Fruit fly (Drosophila melanogaster) Kc167 (cell line): ENCODE results near the gene Ogdh.
"Not testable (repeated sequence)": the region's sequence is repeated elsewhere in the genome, so short reads cannot be mapped to it uniquely, and the experiment has no call there.

ENCODE experiments used
- Myc ChIP-seq: fragments of >200 bp; optimal IDR thresholded peaks from 2 replicates; lab custom pipeline; 2017; ENCODE audit warnings: missing external identifiers
- Sin3A ChIP-seq: fragments of >200 bp; optimal IDR thresholded peaks from 2 replicates; lab custom pipeline; 2018; ENCODE audit warnings: missing external identifiers
- h ChIP-seq: fragments of >200 bp; optimal IDR thresholded peaks from 3 replicates; lab custom pipeline; 2018; ENCODE audit warnings: missing external identifiers
- insv ChIP-seq: fragments of >200 bp; optimal IDR thresholded peaks from 3 replicates; lab custom pipeline; 2018; ENCODE audit warnings: missing external identifiers
- psq ChIP-seq: fragments of >200 bp; optimal IDR thresholded peaks from 2 replicates; lab custom pipeline; 2017; ENCODE audit warnings: missing external identifiers
- ttk ChIP-seq: sonication (Bioruptor generic); optimal IDR thresholded peaks from 2 replicates; lab custom pipeline; 2017; ENCODE audit warnings: missing external identifiers

The Ogdh gene

DNA sequence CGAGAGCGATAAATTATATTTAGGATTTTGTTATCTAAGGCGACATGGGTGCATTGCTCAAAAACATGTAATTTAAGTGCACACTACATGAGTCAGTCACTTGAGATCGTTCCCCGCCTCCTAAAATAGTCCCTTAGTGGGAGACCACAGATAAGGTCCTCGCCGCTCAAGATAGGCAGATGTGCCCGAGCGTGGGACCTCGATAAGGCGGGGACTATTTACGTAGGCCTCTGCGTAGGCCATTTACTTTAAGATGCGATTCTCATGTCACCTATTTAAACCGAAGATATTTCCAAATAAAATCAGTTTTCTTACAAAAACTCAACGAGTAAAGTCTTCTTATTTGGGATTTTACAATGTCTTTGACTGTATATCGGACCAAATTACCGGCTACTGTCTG is at the start of gene Ogdh:
Ogdh (plus strand) TSS at position 301 of the 400 bp plus-strand sequence.
- not testable (repeated sequence) for TF ChIP-seq ttk (lab: Kevin White, UChicago); psq (lab: Kevin White, UChicago); h

DNA sequence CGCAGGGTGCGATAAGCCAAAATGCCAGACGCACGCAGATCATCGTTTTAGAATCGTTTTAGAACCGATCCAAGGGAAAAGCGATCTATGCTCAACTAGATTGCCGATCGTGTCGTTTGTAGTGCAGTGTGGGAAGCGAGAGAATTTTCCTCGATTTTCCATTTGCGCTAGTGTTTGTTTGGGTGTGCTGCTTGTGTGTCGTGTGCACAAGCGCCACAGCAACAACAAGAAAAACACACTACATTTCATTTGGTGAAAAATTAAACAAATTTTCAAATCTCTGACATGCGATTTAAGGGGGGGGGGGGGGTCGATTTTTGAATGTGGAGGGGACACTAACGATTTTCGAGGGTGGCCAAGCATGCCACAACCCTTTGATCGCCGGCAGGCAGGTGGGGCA is 44.2 kb upstream of the Ogdh start:
- TF ChIP-seq psq (lab: Kevin White, UChicago) (no peak), Myc (no peak), Sin3A (no peak), ttk (lab: Kevin White, UChicago) (no peak), insv (lab: Kevin White, UChicago) (no peak), h (no peak)

DNA sequence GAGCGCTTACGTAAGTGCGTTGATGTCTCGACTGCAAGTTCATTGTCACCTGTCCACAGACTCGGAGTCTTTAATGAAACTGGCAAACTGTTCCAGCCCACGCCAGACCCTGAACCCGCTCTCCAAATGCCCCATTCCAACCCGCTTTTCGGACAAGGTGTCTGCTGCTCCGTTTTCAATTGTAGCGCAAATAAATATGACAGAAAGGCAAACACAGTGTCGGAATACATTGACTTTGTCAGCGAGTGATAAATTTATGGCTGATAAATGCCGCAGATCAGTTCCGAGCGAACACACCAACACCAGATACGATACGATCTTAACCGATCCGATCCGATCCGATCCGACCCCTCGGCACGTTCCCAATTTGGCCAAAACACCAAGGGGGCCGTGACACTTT is 40.5 kb upstream of the Ogdh start:
- no peak for TF ChIP-seq ttk (lab: Kevin White, UChicago)
- TF ChIP-seq h = no peak
- no peak for TF ChIP-seq Sin3A
- TF ChIP-seq psq (lab: Kevin White, UChicago) = no peak
- no peak for TF ChIP-seq insv (lab: Kevin White, UChicago)

DNA sequence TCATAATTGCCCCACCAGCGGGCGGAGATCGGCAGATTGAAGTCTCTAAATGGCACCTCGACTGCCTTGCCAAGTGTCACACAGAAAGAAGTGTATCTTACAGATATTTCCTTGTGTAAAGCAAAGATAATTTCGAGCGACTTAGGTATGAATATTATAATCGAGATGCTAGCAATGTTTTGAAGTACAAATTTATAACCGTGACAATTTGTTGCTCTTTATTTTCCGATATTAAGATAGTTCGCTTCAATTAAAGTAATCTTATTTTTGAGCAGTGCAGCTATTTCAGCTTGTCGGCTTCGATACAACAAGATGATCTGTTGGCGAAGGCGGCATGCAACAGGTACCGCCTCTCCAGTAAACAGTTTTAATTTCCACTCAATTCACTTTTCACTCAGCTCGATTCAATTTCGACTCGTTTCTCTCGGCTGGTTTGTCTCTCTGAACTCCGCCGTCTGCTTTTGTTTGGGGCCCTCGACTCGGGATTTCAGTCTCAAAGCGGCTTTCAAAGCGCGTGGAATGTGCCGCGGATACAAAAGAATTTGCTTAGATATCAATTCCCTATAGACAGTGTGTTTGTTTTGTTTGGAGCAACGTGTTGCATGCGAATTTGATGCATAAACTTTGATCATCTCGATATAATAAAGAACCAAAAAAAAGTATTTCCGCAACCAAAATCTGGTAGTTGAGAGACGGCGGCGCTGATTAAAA is 38.7 kb upstream of the Ogdh start:
- TF ChIP-seq Sin3A (no peak), h (no peak), psq (lab: Kevin White, UChicago) (no peak), insv (lab: Kevin White, UChicago) (no peak), Myc (no peak)

DNA sequence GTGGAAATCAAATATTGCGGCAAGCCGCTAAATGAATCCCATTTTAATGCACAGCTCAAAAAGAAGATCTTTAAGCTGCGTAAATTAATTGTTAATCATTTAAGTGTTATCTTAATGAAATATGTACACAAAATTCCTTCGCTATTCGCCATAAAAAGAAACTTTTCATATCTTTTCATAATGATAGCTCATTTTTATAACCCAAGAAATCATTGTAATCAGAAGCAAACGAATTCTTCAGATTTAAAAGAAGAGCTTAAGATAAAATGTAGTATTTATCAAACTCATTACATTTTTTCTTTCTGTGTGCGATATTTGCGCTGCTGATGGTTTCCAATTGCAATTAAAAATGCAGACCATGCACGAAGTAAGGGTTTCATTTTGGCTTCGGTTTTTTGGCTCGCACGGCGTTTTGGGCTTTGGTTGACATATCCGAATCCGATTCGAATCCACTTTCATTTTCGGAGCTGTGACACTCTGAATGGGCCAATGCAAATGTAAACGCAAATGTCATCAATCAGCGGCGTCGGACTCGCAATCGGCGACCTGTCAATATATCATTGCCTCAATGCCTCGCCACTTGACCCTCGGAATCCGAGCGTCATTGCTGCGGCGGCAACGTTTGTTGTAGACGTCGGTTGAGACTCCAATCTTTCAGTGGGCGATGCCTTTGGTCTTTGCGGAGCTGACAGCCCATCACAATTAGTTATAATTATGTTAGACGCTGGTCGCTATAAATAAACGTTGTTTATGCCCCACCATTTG is 37.0 kb upstream of the Ogdh start:
- TF ChIP-seq ttk (lab: Kevin White, UChicago) (no peak), Myc (no peak), Sin3A (no peak), psq (lab: Kevin White, UChicago) (no peak), h (no peak), insv (lab: Kevin White, UChicago) (no peak)

DNA sequence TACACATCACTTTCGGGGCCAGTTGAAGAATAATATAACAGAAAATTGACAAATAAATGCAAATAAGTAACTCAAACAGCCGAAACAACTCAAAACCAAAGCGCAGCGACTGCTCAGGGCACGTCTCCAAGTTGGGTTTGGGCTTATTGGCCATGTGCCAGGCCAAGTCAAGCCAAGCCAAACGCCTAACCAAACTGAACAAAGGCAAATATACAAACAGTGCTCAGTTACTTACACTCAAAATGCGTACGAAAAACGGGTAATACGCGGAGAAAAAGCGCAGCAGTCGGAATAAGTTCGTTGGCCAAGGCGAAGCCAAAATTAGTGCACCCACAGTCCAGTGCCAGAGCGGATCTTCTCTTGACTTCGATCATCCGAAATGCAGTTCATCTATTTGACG is 31.7 kb upstream of the Ogdh start, which contains the start of gene CG13028:
CG13028 (plus strand) TSS at position 301 of the 400 bp plus-strand sequence.
- TF ChIP-seq Sin3A = no peak
- no peak for TF ChIP-seq Myc
- TF ChIP-seq insv (lab: Kevin White, UChicago) = no peak
- TF ChIP-seq h = no peak
- no peak for TF ChIP-seq psq (lab: Kevin White, UChicago)
- no peak for TF ChIP-seq ttk (lab: Kevin White, UChicago)

DNA sequence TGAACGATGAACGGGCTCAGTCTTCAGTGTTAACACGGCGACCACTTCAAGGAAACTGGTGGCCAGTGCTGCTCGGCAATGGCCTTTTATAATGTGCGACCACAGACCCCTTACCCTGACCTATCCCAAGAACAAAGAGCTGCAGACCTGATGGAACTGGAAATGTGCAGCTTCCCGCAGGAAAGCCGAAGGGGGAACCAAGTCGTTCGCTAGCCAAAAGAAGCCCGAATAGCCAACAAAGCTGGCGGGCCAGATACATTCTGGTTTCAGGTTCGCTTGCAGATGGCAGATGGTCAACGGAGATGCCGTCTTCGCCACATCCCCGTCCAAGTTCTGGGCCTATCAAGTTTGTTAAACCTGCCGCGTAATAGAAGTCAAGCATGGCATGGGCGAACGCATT is 27.2 kb upstream of the Ogdh start, which contains the start of gene CG13023:
CG13023 (minus strand) TSS at position 60 of the 400 bp plus-strand sequence.
- TF ChIP-seq Sin3A = no peak
- no peak for TF ChIP-seq insv (lab: Kevin White, UChicago)
- no peak for TF ChIP-seq ttk (lab: Kevin White, UChicago)
- no peak for TF ChIP-seq psq (lab: Kevin White, UChicago)
- TF ChIP-seq h = no peak
- no peak for TF ChIP-seq Myc

DNA sequence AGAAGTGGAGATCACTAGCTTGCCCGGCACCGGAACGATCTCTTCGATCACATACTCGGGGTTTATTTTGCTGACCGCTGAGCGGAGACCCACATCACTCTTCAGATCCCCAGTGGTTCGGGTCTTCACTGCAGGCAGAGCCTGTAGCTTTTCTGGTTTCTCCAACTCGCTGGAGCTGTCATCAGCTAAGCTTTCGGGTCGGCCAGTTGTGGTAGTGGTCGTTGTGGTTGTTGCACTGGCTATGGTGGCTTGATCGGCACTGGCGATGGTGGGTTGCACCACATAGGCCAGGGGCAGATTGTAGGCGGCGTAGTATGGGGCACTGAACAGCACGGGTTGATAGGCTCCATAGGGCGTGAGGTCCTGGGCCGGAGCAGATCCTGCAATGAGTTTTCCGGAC is 24.1 kb upstream of the Ogdh start:
- TF ChIP-seq Sin3A (no peak), Myc (no peak), insv (lab: Kevin White, UChicago) (no peak), psq (lab: Kevin White, UChicago) (no peak), ttk (lab: Kevin White, UChicago) (no peak), h (no peak)

DNA sequence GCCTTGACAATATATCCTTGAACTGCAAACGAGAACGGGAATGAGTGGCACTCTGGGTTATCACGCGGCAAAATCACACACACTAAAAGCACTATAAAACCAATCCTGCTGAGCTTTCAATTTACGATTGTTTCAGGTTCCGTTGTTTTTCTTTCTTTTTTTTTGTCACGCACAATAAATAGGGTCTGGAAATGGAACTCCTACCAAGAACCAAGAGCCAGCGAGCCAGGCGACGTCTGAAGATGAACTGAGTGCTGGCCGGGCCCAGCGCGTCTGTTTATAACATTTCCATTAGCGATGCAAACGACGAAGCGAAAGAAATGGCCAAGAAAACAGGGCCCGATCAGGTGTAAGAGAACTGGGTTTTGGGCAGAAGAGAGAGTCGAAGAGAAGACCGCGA is 19.3 kb upstream of the Ogdh start, which contains the start of gene CG11905:
CG11905 (minus strand) TSS at position 253 of the 400 bp plus-strand sequence.
- no peak for TF ChIP-seq ttk (lab: Kevin White, UChicago)
- TF ChIP-seq insv (lab: Kevin White, UChicago) = no peak
- TF ChIP-seq h = no peak
- no peak for TF ChIP-seq psq (lab: Kevin White, UChicago)
- TF ChIP-seq Myc = no peak
- no peak for TF ChIP-seq Sin3A

DNA sequence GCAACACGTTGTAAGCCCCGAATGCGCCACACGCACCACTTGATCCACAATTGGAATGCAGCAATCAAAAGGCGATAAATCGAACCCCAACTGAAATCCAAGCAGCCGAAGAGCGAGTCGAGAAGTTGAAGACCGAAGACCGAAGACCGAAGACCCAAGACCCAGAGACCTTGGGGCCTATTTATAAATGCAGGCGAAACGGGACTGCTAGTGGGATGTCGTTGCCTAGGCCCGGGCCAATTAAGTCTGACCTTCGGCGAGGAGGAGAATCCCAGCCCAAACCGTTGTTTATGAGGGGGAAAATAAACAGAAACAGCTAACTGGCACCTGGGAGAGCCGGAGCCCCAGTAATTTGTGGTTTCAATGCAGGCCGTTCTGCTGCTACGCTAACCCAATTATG is 17.9 kb upstream of the Ogdh start:
- TF ChIP-seq ttk (lab: Kevin White, UChicago) = no peak
- no peak for TF ChIP-seq insv (lab: Kevin White, UChicago)
- TF ChIP-seq Sin3A = no peak
- TF ChIP-seq psq (lab: Kevin White, UChicago) = no peak
- TF ChIP-seq Myc = no peak
- no peak for TF ChIP-seq h

DNA sequence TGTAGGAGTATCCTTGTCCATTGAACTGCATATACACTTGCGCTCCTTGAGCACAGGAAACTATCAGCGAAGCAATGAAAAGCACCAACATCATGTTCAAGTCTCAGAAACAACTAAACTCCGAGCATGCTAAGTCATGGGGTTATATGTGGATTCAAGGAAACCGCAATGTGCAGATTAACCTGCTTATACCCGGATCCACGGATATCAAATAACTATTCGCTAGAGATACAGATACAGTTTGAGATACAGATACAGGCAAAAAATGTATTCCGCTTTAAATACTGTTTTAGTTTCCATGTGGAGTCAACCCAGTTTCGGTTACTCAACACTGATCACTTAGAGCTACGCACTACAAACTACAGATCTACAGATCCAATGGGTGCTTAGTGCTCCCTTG is 15.8 kb upstream of the Ogdh start, which contains the start of gene CG13022:
CG13022 (minus strand) TSS at position 101 of the 400 bp plus-strand sequence.
- no peak for TF ChIP-seq ttk (lab: Kevin White, UChicago)
- no peak for TF ChIP-seq h
- TF ChIP-seq psq (lab: Kevin White, UChicago) = no peak
- TF ChIP-seq Sin3A = no peak

DNA sequence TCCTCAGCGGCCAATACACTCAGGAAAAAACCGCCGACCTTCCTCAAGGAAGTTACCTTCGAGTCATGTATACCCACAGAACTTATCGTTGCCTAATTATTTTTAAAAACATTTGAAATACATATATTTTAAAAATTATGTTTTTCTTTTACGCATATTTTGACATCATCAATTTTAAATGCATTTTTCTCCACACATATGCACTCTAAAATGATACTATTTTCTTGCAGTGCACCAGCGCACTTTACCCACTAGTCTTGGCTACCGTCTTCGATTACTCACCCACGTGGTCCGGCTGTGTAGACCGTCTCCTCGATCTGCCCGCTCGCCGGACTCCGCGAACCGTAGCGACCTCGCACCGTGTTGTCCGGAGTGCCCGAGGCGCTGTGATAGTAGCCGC is 13.3 kb upstream of the Ogdh start:
- TF ChIP-seq psq (lab: Kevin White, UChicago) (no peak), ttk (lab: Kevin White, UChicago) (no peak), Sin3A (no peak), h (no peak), Myc (no peak), insv (lab: Kevin White, UChicago) (no peak)

DNA sequence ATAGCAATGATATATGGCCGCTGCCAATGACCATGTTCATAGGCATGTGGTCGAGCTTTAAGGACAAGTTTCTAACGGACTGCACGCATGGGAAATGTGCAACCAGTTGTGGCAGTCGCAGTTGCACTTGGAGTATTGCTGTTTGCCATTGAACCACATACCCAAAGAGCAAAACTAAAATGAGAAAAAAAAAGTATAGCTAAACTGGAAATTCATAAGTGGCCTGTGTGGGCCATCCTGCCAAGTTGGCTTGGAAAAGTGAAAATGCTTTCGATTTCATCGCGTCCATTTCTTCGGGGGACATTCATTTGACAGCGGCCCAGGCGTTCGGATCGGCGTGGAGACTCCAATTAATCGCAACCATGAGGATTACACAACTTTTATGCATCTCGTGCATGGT is 10.6 kb upstream of the Ogdh start, which contains the start of gene Obp73a:
Obp73a (plus strand) TSS at position 301 of the 400 bp plus-strand sequence.
- no peak for TF ChIP-seq Sin3A
